Fruit fly (Drosophila melanogaster) whole organism, embryonic: ENCODE results near the gene CG12522.

ENCODE experiments used
- Adf1 ChIP-seq: fragments of 200-800 bp; sonication (Bioruptor generic); IDR thresholded peaks from 2 replicates; pipeline ENCODE4 v1.3.6; 2022; ENCODE audit warnings: missing biosample characterization, missing genetic modification characterization
- Bteb2 ChIP-seq: fragments of 200-800 bp; sonication (Bioruptor generic); optimal IDR thresholded peaks from 2 replicates; lab custom pipeline; 2016; ENCODE audit warnings: missing biosample characterization, missing genetic modification characterization
- CG10565 ChIP-seq: fragments of 200-800 bp; sonication (Bioruptor generic); optimal IDR thresholded peaks from 3 replicates; lab custom pipeline; 2016; ENCODE audit warnings: missing biosample characterization, mild to moderate bottlenecking, missing genetic modification characterization
- CG11398 ChIP-seq: fragments of 200-800 bp; sonication (Bioruptor generic); optimal IDR thresholded peaks from 2 replicates; lab custom pipeline; 2016; ENCODE audit warnings: missing biosample characterization, missing genetic modification characterization
- CG11695 ChIP-seq: fragments of 200-800 bp; sonication (Bioruptor generic); IDR thresholded peaks from 3 replicates; pipeline ENCODE4 v1.3.6; 2022; ENCODE audit warnings: missing biosample characterization, missing genetic modification characterization
- CG13296 ChIP-seq: fragments of 200-800 bp; sonication (Bioruptor generic); optimal IDR thresholded peaks from 3 replicates; lab custom pipeline; 2018; ENCODE audit warnings: missing biosample characterization, mild to moderate bottlenecking, missing genetic modification characterization
- CG14710 ChIP-seq: fragments of 200-800 bp; sonication (Bioruptor generic); optimal IDR thresholded peaks from 3 replicates; lab custom pipeline; 2019; ENCODE audit warnings: missing biosample characterization, mild to moderate bottlenecking, missing genetic modification characterization, moderate library complexity
- CG15011 ChIP-seq: fragments of 200-800 bp; sonication (Bioruptor generic); optimal IDR thresholded peaks from 3 replicates; lab custom pipeline; 2018; ENCODE audit warnings: missing biosample characterization, mild to moderate bottlenecking, missing genetic modification characterization
- CG15696 ChIP-seq: fragments of 200-800 bp; sonication (Bioruptor generic); optimal IDR thresholded peaks from 2 replicates; lab custom pipeline; 2019; ENCODE audit warnings: missing biosample characterization, mild to moderate bottlenecking, missing genetic modification characterization, moderate library complexity
- CG16813 ChIP-seq: fragments of 200-800 bp; sonication (Bioruptor generic); IDR thresholded peaks from 3 replicates; pipeline ENCODE4 v1.3.6; 2022; ENCODE audit warnings: missing biosample characterization, missing genetic modification characterization; ENCODE audit not compliant: partially characterized antibody
- CG2199 ChIP-seq: fragments of 200-800 bp; sonication (Bioruptor generic); IDR thresholded peaks from 3 replicates; pipeline ENCODE4 v1.3.6; 2022; ENCODE audit warnings: missing biosample characterization, missing genetic modification characterization
- CG2202 ChIP-seq: fragments of 200-800 bp; sonication (Bioruptor generic); optimal IDR thresholded peaks from 2 replicates; lab custom pipeline; 2018; ENCODE audit warnings: missing biosample characterization, mild to moderate bottlenecking, missing genetic modification characterization
- CG30403 ChIP-seq: fragments of 200-800 bp; sonication (Bioruptor generic); optimal IDR thresholded peaks from 3 replicates; lab custom pipeline; 2016; ENCODE audit warnings: missing biosample characterization, missing genetic modification characterization
- CG3847 ChIP-seq: fragments of 200-800 bp; sonication (Bioruptor generic); IDR thresholded peaks from 2 replicates; pipeline ENCODE4 v1.3.6; 2022; ENCODE audit warnings: missing biosample characterization, missing genetic modification characterization
- CG42726 ChIP-seq: fragments of 200-800 bp; sonication (Bioruptor generic); IDR thresholded peaks from 2 replicates; pipeline ENCODE4 v1.3.6; 2022; ENCODE audit warnings: missing biosample characterization, missing genetic modification characterization; ENCODE audit not compliant: partially characterized antibody
- CG4282 ChIP-seq: fragments of 200-800 bp; sonication (Bioruptor generic); optimal IDR thresholded peaks from 2 replicates; lab custom pipeline; 2016; ENCODE audit warnings: missing biosample characterization, missing genetic modification characterization
- CG43689 ChIP-seq: fragments of 200-800 bp; sonication (Bioruptor generic); IDR thresholded peaks from 2 replicates; pipeline ENCODE4 v1.3.6; 2022; ENCODE audit warnings: missing biosample characterization, missing genetic modification characterization
- CG4730 ChIP-seq: fragments of 200-800 bp; sonication (Bioruptor generic); IDR thresholded peaks from 2 replicates; pipeline ENCODE4 v1.3.6; 2022; ENCODE audit warnings: missing biosample characterization, missing genetic modification characterization
- CG6689 ChIP-seq: fragments of 200-800 bp; sonication (Bioruptor generic); IDR thresholded peaks from 2 replicates; pipeline ENCODE4 v1.3.6; 2022; ENCODE audit warnings: missing biosample characterization, missing genetic modification characterization
- CG8290 ChIP-seq, 3 experiments: fragments of 200-800 bp; sonication (Bioruptor generic); optimal IDR thresholded peaks; 2 replicates each; lab custom pipeline; 2016 to 2019; ENCODE audit warnings: missing biosample characterization in 3 of 3, missing genetic modification characterization in 3 of 3, mild to moderate bottlenecking in 2 of 3, moderate library complexity in 1 of 3
- CG8359 ChIP-seq: fragments of 200-800 bp; sonication (Bioruptor generic); optimal IDR thresholded peaks from 2 replicates; lab custom pipeline; 2017; ENCODE audit warnings: missing biosample characterization, mild to moderate bottlenecking, missing genetic modification characterization, borderline replicate concordance
- CG9437 ChIP-seq: fragments of 200-800 bp; sonication (Bioruptor generic); optimal IDR thresholded peaks from 2 replicates; lab custom pipeline; 2018; ENCODE audit warnings: missing biosample characterization, mild to moderate bottlenecking, missing genetic modification characterization
- CG9932 ChIP-seq: fragments of 200-800 bp; sonication (Bioruptor generic); IDR thresholded peaks from 2 replicates; pipeline ENCODE4 v1.3.6; 2022; ENCODE audit warnings: missing biosample characterization, missing genetic modification characterization
- CTCF ChIP-seq: fragments of 200-800 bp; sonication (Bioruptor generic); optimal IDR thresholded peaks from 2 replicates; lab custom pipeline; 2017; ENCODE audit warnings: missing biosample characterization, mild to moderate bottlenecking, missing genetic modification characterization, moderate library complexity
- Dad ChIP-seq: fragments of 200-800 bp; sonication (Bioruptor generic); optimal IDR thresholded peaks from 3 replicates; lab custom pipeline; 2016; ENCODE audit warnings: missing biosample characterization, missing genetic modification characterization
- Ets97D ChIP-seq: fragments of 200-800 bp; sonication (Bioruptor generic); optimal IDR thresholded peaks from 3 replicates; lab custom pipeline; 2016; ENCODE audit warnings: missing biosample characterization, missing genetic modification characterization
- GATAe ChIP-seq: fragments of 200-800 bp; sonication (Bioruptor generic); conservative IDR thresholded peaks from 2 replicates; pipeline ENCODE4 v1.3.6; 2022; ENCODE audit warnings: missing biosample characterization, missing genetic modification characterization
- HHEX ChIP-seq: fragments of 200-800 bp; sonication (Bioruptor generic); optimal IDR thresholded peaks from 3 replicates; lab custom pipeline; 2017; ENCODE audit warnings: missing biosample characterization, mild to moderate bottlenecking, missing genetic modification characterization, missing genetic modification reagents
- NFAT ChIP-seq: fragments of 200-800 bp; sonication (Bioruptor generic); IDR thresholded peaks from 2 replicates; pipeline ENCODE4 v1.3.6; 2022; ENCODE audit warnings: missing biosample characterization, missing genetic modification characterization
- Neu2 ChIP-seq: fragments of 200-800 bp; sonication (Bioruptor generic); optimal IDR thresholded peaks from 3 replicates; lab custom pipeline; 2016; ENCODE audit warnings: missing biosample characterization, missing genetic modification characterization, borderline replicate concordance
- Opbp ChIP-seq: fragments of 200-800 bp; sonication (Bioruptor generic); IDR thresholded peaks from 3 replicates; pipeline ENCODE4 v1.3.6; 2022; ENCODE audit warnings: missing biosample characterization, missing genetic modification characterization; ENCODE audit not compliant: partially characterized antibody
- Optix ChIP-seq: fragments of 200-800 bp; sonication (Bioruptor generic); IDR thresholded peaks from 3 replicates; pipeline ENCODE4 v1.3.6; 2022; ENCODE audit warnings: missing biosample characterization, missing genetic modification characterization
- Tbp ChIP-seq: fragments of >200 bp; optimal IDR thresholded peaks from 2 replicates; lab custom pipeline; 2018; ENCODE audit warnings: missing biosample characterization, missing genetic modification characterization
- amos ChIP-seq: fragments of 200-800 bp; sonication (Bioruptor generic); IDR thresholded peaks from 2 replicates; pipeline ENCODE4 v1.3.6; 2022; ENCODE audit warnings: missing biosample characterization, missing genetic modification characterization; ENCODE audit not compliant: partially characterized antibody
- bsh ChIP-seq, 2 experiments: fragments of 200-800 bp; sonication (Bioruptor generic); optimal IDR thresholded peaks; 2 replicates each; lab custom pipeline; 2017 to 2018; ENCODE audit warnings: mild to moderate bottlenecking in 2 of 2, missing biosample characterization in 2 of 2, missing genetic modification characterization in 2 of 2, moderate library complexity in 1 of 2
- grau ChIP-seq: fragments of 200-800 bp; optimal IDR thresholded peaks from 3 replicates; lab custom pipeline; 2019; ENCODE audit warnings: missing biosample characterization, mild to moderate bottlenecking, missing genetic modification characterization, moderate library complexity
- grn ChIP-seq: fragments of 200-800 bp; sonication (Bioruptor generic); optimal IDR thresholded peaks from 3 replicates; lab custom pipeline; 2017; ENCODE audit warnings: missing biosample characterization, missing genetic modification characterization
- hbn ChIP-seq: fragments of 200-800 bp; sonication (Bioruptor generic); IDR thresholded peaks from 2 replicates; pipeline ENCODE4 v1.3.6; 2022; ENCODE audit warnings: missing biosample characterization, missing genetic modification characterization; ENCODE audit not compliant: partially characterized antibody
- insv ChIP-seq, 2 experiments: fragments of 200-800 bp; sonication (Bioruptor generic); optimal IDR thresholded peaks; 3 replicates each; lab custom pipeline; 2016 to 2018; ENCODE audit warnings: missing biosample characterization in 2 of 2, missing genetic modification characterization in 2 of 2
- nerfin-1 ChIP-seq: fragments of 200-800 bp; sonication (Bioruptor generic); optimal IDR thresholded peaks from 3 replicates; lab custom pipeline; 2019; ENCODE audit warnings: missing biosample characterization, mild to moderate bottlenecking, missing genetic modification characterization, moderate library complexity
- pum ChIP-seq: fragments of 200-800 bp; sonication (Bioruptor generic); optimal IDR thresholded peaks from 2 replicates; lab custom pipeline; 2016; ENCODE audit warnings: missing biosample characterization, missing genetic modification characterization
- rib ChIP-seq: fragments of 200-800 bp; sonication (Bioruptor generic); IDR thresholded peaks from 2 replicates; pipeline ENCODE4 v1.3.6; 2022; ENCODE audit warnings: missing biosample characterization, missing genetic modification characterization
- salm ChIP-seq: fragments of 200-800 bp; sonication (Bioruptor generic); optimal IDR thresholded peaks from 2 replicates; lab custom pipeline; 2018; ENCODE audit warnings: missing biosample characterization, mild to moderate bottlenecking, missing genetic modification characterization
- shn ChIP-seq: fragments of 200-800 bp; sonication (Bioruptor generic); optimal IDR thresholded peaks from 3 replicates; lab custom pipeline; 2016; ENCODE audit warnings: missing biosample characterization, missing genetic modification characterization
- sim ChIP-seq: fragments of 200-800 bp; sonication (Bioruptor generic); IDR thresholded peaks from 2 replicates; pipeline ENCODE4 v1.3.6; 2022; ENCODE audit warnings: missing biosample characterization, missing genetic modification characterization
- sima ChIP-seq: fragments of 200-800 bp; sonication (Bioruptor generic); optimal IDR thresholded peaks from 2 replicates; lab custom pipeline; 2016; ENCODE audit warnings: missing biosample characterization, missing genetic modification characterization
- tap ChIP-seq: fragments of 200-800 bp; optimal IDR thresholded peaks from 3 replicates; lab custom pipeline; 2019; ENCODE audit warnings: missing biosample characterization, mild to moderate bottlenecking, missing genetic modification characterization, moderate library complexity
- tup ChIP-seq: fragments of 200-800 bp; sonication (Bioruptor generic); optimal IDR thresholded peaks from 2 replicates; lab custom pipeline; 2016; ENCODE audit warnings: missing biosample characterization, mild to moderate bottlenecking, missing genetic modification characterization, moderate library complexity
- wdn ChIP-seq: fragments of 200-800 bp; sonication (Bioruptor generic); IDR thresholded peaks from 2 replicates; pipeline ENCODE4 v1.3.6; 2022; ENCODE audit warnings: missing biosample characterization, missing genetic modification characterization
- wek ChIP-seq: fragments of 200-800 bp; sonication (Bioruptor generic); optimal IDR thresholded peaks from 3 replicates; lab custom pipeline; 2018; ENCODE audit warnings: missing biosample characterization, mild to moderate bottlenecking, missing genetic modification characterization, moderate library complexity

The CG12522 gene

DNA sequence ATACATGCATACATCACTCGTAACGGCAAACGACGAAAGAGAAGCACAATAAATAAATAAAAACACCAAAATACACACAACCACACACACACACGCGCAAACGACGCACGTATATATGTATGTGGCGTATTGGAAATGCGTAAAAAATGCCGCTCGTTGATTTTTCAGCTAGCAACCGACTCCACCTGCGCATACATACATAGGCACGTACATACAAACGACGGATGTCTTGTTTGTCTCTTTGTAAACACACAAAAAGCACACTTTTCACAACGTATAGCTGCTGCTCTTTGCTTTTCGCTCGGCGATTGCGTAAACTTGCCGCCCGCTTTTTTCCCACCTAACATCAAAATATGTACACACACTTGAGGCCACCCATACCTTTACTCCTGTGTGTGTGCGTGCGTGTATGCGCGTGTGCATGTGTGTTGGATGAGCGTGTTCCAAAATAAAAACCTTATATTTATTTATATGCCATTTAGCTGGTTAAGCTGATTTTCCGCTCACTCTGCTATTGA is 11.9 kb downstream of the CG12522 start (continued):
- TF ChIP-seq sima (GFP tag; lab: Kevin White, UChicago) (no peak), CG15011 (GFP tag; lab: Kevin White, UChicago) (peak; percentile 48), salm (tag; lab: Kevin White, UChicago) (no peak), CG30403 (GFP tag; lab: Kevin White, UChicago) (no peak), bsh (GFP tag; optimal IDR thresholded peaks at IDR 0.05; lab: Kevin White, UChicago) (no peak), shn (GFP tag; lab: Kevin White, UChicago) (no peak), CG14710 (tag; lab: Kevin White, UChicago) (no peak), Optix (GFP tag; lab: Robert Waterston, UW) (no peak), CG6689 (GFP tag; lab: Robert Waterston, UW) (no peak), CG16813 (GFP tag; lab: Robert Waterston, UW) (no peak), sim (no peak), CG43689 (GFP tag; lab: Robert Waterston, UW) (no peak), CG11398 (no peak), insv (GFP tag; optimal IDR thresholded peaks at IDR 0.05; lab: Kevin White, UChicago) (peak in 1 of 2 experiments; percentile 62), Ets97D (GFP tag; lab: Kevin White, UChicago) (no peak), NFAT (GFP tag; lab: Robert Waterston, UW) (peak; percentile 6; the same call in 1 of the 2 replicates), CG9932 (GFP tag; lab: Robert Waterston, UW) (0 out of 2 replicates have a peak, but pooled peaks have one; percentile 6), CG8290 (GFP tag; optimal IDR thresholded peaks at IDR 0.05; lab: Kevin White, UChicago) (no peak), CG8290 (tag; optimal IDR thresholded peaks at IDR 0.05; lab: Kevin White, UChicago) (peak in 1 of 2 experiments; percentile 78), amos (no peak; the same call in 1 of the 2 replicates), CG2199 (GFP tag; lab: Robert Waterston, UW) (no peak), hbn (GFP tag; lab: Robert Waterston, UW) (no peak), CG9437 (GFP tag; lab: Kevin White, UChicago) (no peak), CG13296 (GFP tag; lab: Kevin White, UChicago) (peak; percentile 64), wdn (GFP tag; lab: Robert Waterston, UW) (no peak), GATAe (GFP tag; lab: Robert Waterston, UW) (no peak), wek (GFP tag; lab: Kevin White, UChicago) (peak; percentile 64), Neu2 (GFP tag; lab: Kevin White, UChicago) (no peak), CG15696 (tag; lab: Kevin White, UChicago) (peak; percentile 26), CG11695 (GFP tag; lab: Robert Waterston, UW) (0 out of 3 replicates have a peak, but pooled peaks have one; percentile 14), tup (GFP tag; lab: Kevin White, UChicago) (no peak), CG4282 (GFP tag; lab: Kevin White, UChicago) (no peak), CG3847 (GFP tag; lab: Robert Waterston, UW) (no peak; the same call in 1 of the 2 replicates), CG8359 (GFP tag; lab: Kevin White, UChicago) (no peak), rib (GFP tag; lab: Robert Waterston, UW) (peak; percentile 63), CG42726 (GFP tag; lab: Robert Waterston, UW) (no peak), Tbp (no peak), Opbp (GFP tag; lab: Robert Waterston, UW) (no peak), Bteb2 (GFP tag; lab: Kevin White, UChicago) (no peak), pum (no peak), grau (tag; lab: Kevin White, UChicago) (no peak), grn (GFP tag; lab: Kevin White, UChicago) (no peak), HHEX (GFP tag; lab: Kevin White, UChicago) (peak; percentile 39), tap (tag; lab: Kevin White, UChicago) (no peak), CG2202 (tag; lab: Kevin White, UChicago) (peak; percentile 25), nerfin-1 (tag; lab: Kevin White, UChicago) (peak; percentile 83), CG10565 (GFP tag; lab: Kevin White, UChicago) (no peak), CTCF (GFP tag; lab: Kevin White, UChicago) (no peak), Adf1 (GFP tag; lab: Robert Waterston, UW) (no peak; the same call in 1 of the 2 replicates), Dad (GFP tag; lab: Kevin White, UChicago) (no peak), CG4730 (GFP tag; lab: Robert Waterston, UW) (no peak)
